Worm (Caenorhabditis elegans) whole organism, L2 larva: Measurements from ENCODE around the gene C33D9.13.

Source experiments
- C34F6.9 ChIP-seq: fragments of 150-350 bp; optimal IDR thresholded peaks from 2 replicates; lab custom pipeline; 2014; ENCODE audit warnings: missing biosample characterization, missing genetic modification characterization
- F13H6.1 ChIP-seq: sonication (generic microtip); optimal IDR thresholded peaks from 2 replicates; lab custom pipeline; 2016; ENCODE audit warnings: missing genetic modification characterization, missing compliant biosample characterization
- R02D3.7 ChIP-seq: fragments of 150-350 bp; optimal IDR thresholded peaks from 2 replicates; lab custom pipeline; 2014; ENCODE audit warnings: missing biosample characterization, missing genetic modification characterization
- Y55F3AM.14 ChIP-seq: fragments of 200-800 bp; sonication (Bioruptor generic); optimal IDR thresholded peaks from 2 replicates; lab custom pipeline; 2018; ENCODE audit warnings: mild to moderate bottlenecking, missing genetic modification characterization, missing compliant biosample characterization
- blmp-1 ChIP-seq: sonication (generic microtip); optimal IDR thresholded peaks from 2 replicates; lab custom pipeline; 2017; ENCODE audit warnings: missing genetic modification characterization, mild to moderate bottlenecking, missing compliant biosample characterization, antibody characterized with exemption, moderate library complexity; ENCODE audit not compliant: insufficient read depth
- ceh-16 ChIP-seq: fragments of 150-350 bp; optimal IDR thresholded peaks from 2 replicates; lab custom pipeline; 2014; ENCODE audit warnings: missing biosample characterization, missing genetic modification characterization
- ceh-82 ChIP-seq: fragments of 150-350 bp; optimal IDR thresholded peaks from 2 replicates; lab custom pipeline; 2014; ENCODE audit warnings: missing biosample characterization, missing genetic modification characterization
- crh-2 ChIP-seq: sonication (generic microtip); optimal IDR thresholded peaks from 2 replicates; lab custom pipeline; 2017; ENCODE audit warnings: missing biosample characterization, missing genetic modification characterization
- dmd-4 ChIP-seq: sonication (generic microtip); optimal IDR thresholded peaks from 2 replicates; lab custom pipeline; 2017; ENCODE audit warnings: missing biosample characterization, missing genetic modification characterization
- egl-27 ChIP-seq: sonication (generic microtip); optimal IDR thresholded peaks from 3 replicates; lab custom pipeline; 2017; ENCODE audit warnings: missing biosample characterization, missing genetic modification reagents, missing genetic modification characterization
- elt-3 ChIP-seq: sonication (generic microtip); optimal IDR thresholded peaks from 2 replicates; lab custom pipeline; 2017; ENCODE audit warnings: missing biosample characterization, missing genetic modification characterization
- fos-1 ChIP-seq: fragments of 150-350 bp; optimal IDR thresholded peaks from 2 replicates; lab custom pipeline; 2014; ENCODE audit warnings: missing biosample characterization, missing genetic modification characterization
- lin-11 ChIP-seq: fragments of 150-350 bp; sonication (generic microtip); optimal IDR thresholded peaks from 2 replicates; lab custom pipeline; 2014; ENCODE audit warnings: missing biosample characterization, missing genetic modification characterization, inconsistent platforms, mixed read lengths
- lin-13 ChIP-seq: fragments of 150-350 bp; optimal IDR thresholded peaks from 2 replicates; lab custom pipeline; 2014; ENCODE audit warnings: missing biosample characterization, missing genetic modification reagents, missing genetic modification characterization
- lsy-2 ChIP-seq, 2 experiments: fragments of 150-350 bp in 1 of 2; sonication (generic microtip) in 1 of 2; optimal IDR thresholded peaks; 2 replicates each; lab custom pipeline; 2014 to 2017; ENCODE audit warnings: missing biosample characterization in 2 of 2, missing genetic modification characterization in 2 of 2
- mab-5 ChIP-seq: fragments of 150-350 bp; optimal IDR thresholded peaks from 2 replicates; lab custom pipeline; 2014; ENCODE audit warnings: missing biosample characterization, missing genetic modification characterization
- nhr-11 ChIP-seq: fragments of 150-350 bp; optimal IDR thresholded peaks from 2 replicates; lab custom pipeline; 2014; ENCODE audit warnings: missing biosample characterization, missing genetic modification characterization
- nhr-12 ChIP-seq: fragments of 150-350 bp; optimal IDR thresholded peaks from 2 replicates; lab custom pipeline; 2014; ENCODE audit warnings: missing biosample characterization, missing genetic modification characterization
- nhr-23 ChIP-seq: fragments of 150-350 bp; optimal IDR thresholded peaks from 2 replicates; lab custom pipeline; 2014; ENCODE audit warnings: missing biosample characterization, missing genetic modification reagents, missing genetic modification characterization
- nhr-237 ChIP-seq: fragments of 150-350 bp; optimal IDR thresholded peaks from 2 replicates; lab custom pipeline; 2014; ENCODE audit warnings: missing biosample characterization, missing genetic modification characterization
- nhr-25 ChIP-seq: fragments of 150-350 bp; sonication (generic microtip); optimal IDR thresholded peaks from 3 replicates; lab custom pipeline; 2014; ENCODE audit warnings: missing biosample characterization, missing genetic modification characterization
- nhr-6 ChIP-seq: fragments of 150-350 bp; optimal IDR thresholded peaks from 2 replicates; lab custom pipeline; 2014; ENCODE audit warnings: missing biosample characterization, missing genetic modification characterization
- nhr-77 ChIP-seq: fragments of 150-350 bp; optimal IDR thresholded peaks from 2 replicates; lab custom pipeline; 2014; ENCODE audit warnings: missing biosample characterization, missing genetic modification characterization
- peb-1 ChIP-seq: fragments of 150-350 bp; optimal IDR thresholded peaks from 2 replicates; lab custom pipeline; 2014; ENCODE audit warnings: missing biosample characterization, missing genetic modification characterization
- sem-4 ChIP-seq: fragments of 150-350 bp; optimal IDR thresholded peaks from 2 replicates; lab custom pipeline; 2014; ENCODE audit warnings: missing biosample characterization, missing genetic modification reagents, missing genetic modification characterization
- skn-1 ChIP-seq: sonication (generic microtip); optimal IDR thresholded peaks from 2 replicates; lab custom pipeline; 2017; ENCODE audit warnings: missing biosample characterization, missing genetic modification characterization
- sma-3 ChIP-seq: sonication (generic microtip); optimal IDR thresholded peaks from 2 replicates; lab custom pipeline; 2016; ENCODE audit warnings: missing genetic modification reagents, missing genetic modification characterization, missing compliant biosample characterization
- sma-9 ChIP-seq, 2 experiments: fragments of 150-350 bp in 1 of 2; sonication (generic microtip) in 1 of 2; optimal IDR thresholded peaks; 2 replicates each; lab custom pipeline; 2014 to 2016; ENCODE audit warnings: missing genetic modification characterization in 2 of 2, mild to moderate bottlenecking in 1 of 2, missing biosample characterization in 1 of 2, missing compliant biosample characterization in 1 of 2, missing genetic modification reagents in 1 of 2, moderate library complexity in 1 of 2
- snpc-4 ChIP-seq: fragments of 150-350 bp; optimal IDR thresholded peaks from 2 replicates; lab custom pipeline; 2014; ENCODE audit warnings: missing biosample characterization, missing genetic modification characterization
- unc-39 ChIP-seq: fragments of 150-350 bp; optimal IDR thresholded peaks from 2 replicates; lab custom pipeline; 2014; ENCODE audit warnings: missing biosample characterization, missing genetic modification characterization
- unc-55 ChIP-seq: fragments of 150-350 bp; sonication (generic microtip); optimal IDR thresholded peaks from 3 replicates; lab custom pipeline; 2014; ENCODE audit warnings: missing biosample characterization, missing genetic modification reagents, missing genetic modification characterization
- unc-62 ChIP-seq: fragments of 150-350 bp; optimal IDR thresholded peaks from 2 replicates; lab custom pipeline; 2014; ENCODE audit warnings: missing biosample characterization, missing genetic modification reagents, missing genetic modification characterization
- zag-1 ChIP-seq: fragments of 150-350 bp; optimal IDR thresholded peaks from 2 replicates; lab custom pipeline; 2014; ENCODE audit warnings: missing biosample characterization, missing genetic modification characterization
- ztf-1 ChIP-seq: fragments of 200-800 bp; sonication (Bioruptor generic); conservative IDR thresholded peaks from 2 replicates; pipeline ENCODE4 v1.3.6; 2022; ENCODE audit warnings: missing genetic modification characterization, missing compliant biosample characterization
- ztf-11 ChIP-seq: sonication (generic microtip); optimal IDR thresholded peaks from 2 replicates; lab custom pipeline; 2017; ENCODE audit warnings: missing biosample characterization, missing genetic modification characterization
- ztf-4 ChIP-seq: fragments of 150-350 bp; optimal IDR thresholded peaks from 2 replicates; lab custom pipeline; 2014; ENCODE audit warnings: missing biosample characterization, missing genetic modification characterization

The C33D9.13 gene

DNA sequence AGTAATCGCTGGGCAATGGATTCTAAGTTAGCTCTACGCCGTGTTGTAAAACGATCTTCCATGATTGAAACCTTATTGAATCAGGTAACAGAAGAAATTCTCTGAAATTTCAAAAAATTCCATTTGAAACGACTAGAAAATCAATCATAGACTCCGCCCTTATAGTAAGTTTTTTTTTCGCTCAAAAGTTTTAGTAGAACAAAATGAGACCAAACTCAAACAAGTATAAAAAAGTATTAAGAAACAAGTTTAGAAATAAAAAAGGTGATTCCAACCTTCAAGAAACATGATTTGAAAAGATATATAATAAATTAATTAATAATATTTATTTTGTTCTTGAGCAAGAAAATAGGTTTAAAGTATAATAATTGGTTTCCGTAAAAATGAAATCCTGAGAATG lies 7.0 kb downstream of the C33D9.13 start, which contains the start of gene C33D9.6:
TSS of gene C33D9.6 (minus strand) at position 101 of the 400 bp plus-strand sequence.
- TF ChIP-seq lin-13 (GFP tag; lab: Kevin White, UChicago) (no peak), nhr-12 (no peak), Y55F3AM.14 (GFP tag; lab: Kevin White, UChicago) (no peak), mab-5 (tag; lab: Kevin White, UChicago) (no peak), lin-11 (no peak), sma-3 (no peak)

ce11 chrIV:8772800-8773256 lies 12.2 kb downstream of the C33D9.13 start, which contains the start of gene F20C5.6:
Gene F20C5.6 (minus strand): TSS chrIV:8773206.
- TF ChIP-seq nhr-23 (no peak), ztf-11 (tag; lab: Kevin White, UChicago) (no peak), C34F6.9 (no peak), egl-27 (no peak), lin-13 (GFP tag; lab: Kevin White, UChicago) (no peak), ztf-1 (GFP tag; lab: Robert Waterston, UW) (no peak), blmp-1 (no peak), ceh-82 (tag; lab: Kevin White, UChicago) (no peak), ceh-16 (no peak), Y55F3AM.14 (GFP tag; lab: Kevin White, UChicago) (no peak), unc-39 (tag; lab: Kevin White, UChicago) (no peak), elt-3 (tag; lab: Kevin White, UChicago) (no peak), peb-1 (tag; lab: Kevin White, UChicago) (no peak), skn-1 (tag; lab: Kevin White, UChicago) (no peak), sem-4 (no peak), mab-5 (tag; lab: Kevin White, UChicago) (no peak), nhr-11 (tag; lab: Kevin White, UChicago) (no peak), fos-1 (tag; lab: Kevin White, UChicago) (no peak), lsy-2 (tag; optimal IDR thresholded peaks at IDR 0.05; lab: Kevin White, UChicago) (no peak)

ce11 chrIV:8769539-8769938 lies 15.5 kb downstream of the C33D9.13 start, which contains the start of gene F20C5.5:
Gene F20C5.5 (minus strand): TSS chrIV:8769639.
- TF ChIP-seq nhr-6 (tag; lab: Kevin White, UChicago) (no peak), sem-4 (no peak), ceh-16 (no peak), ztf-11 (tag; lab: Kevin White, UChicago) (no peak), ztf-4 (no peak), F13H6.1 (tag; lab: Kevin White, UChicago) (no peak), nhr-12 (no peak), unc-39 (tag; lab: Kevin White, UChicago) (no peak), snpc-4 (tag; lab: Kevin White, UChicago) (no peak), dmd-4 (tag; lab: Kevin White, UChicago) (no peak), nhr-25 (tag; lab: Kevin White, UChicago) (no peak), zag-1 (tag; lab: Kevin White, UChicago) (no peak), lsy-2 (tag; optimal IDR thresholded peaks at IDR 0.05; lab: Kevin White, UChicago) (no peak), R02D3.7 (no peak), egl-27 (no peak), ceh-82 (tag; lab: Kevin White, UChicago) (no peak)
- TF ChIP-seq, all 48 proteins: peak for 0

DNA sequence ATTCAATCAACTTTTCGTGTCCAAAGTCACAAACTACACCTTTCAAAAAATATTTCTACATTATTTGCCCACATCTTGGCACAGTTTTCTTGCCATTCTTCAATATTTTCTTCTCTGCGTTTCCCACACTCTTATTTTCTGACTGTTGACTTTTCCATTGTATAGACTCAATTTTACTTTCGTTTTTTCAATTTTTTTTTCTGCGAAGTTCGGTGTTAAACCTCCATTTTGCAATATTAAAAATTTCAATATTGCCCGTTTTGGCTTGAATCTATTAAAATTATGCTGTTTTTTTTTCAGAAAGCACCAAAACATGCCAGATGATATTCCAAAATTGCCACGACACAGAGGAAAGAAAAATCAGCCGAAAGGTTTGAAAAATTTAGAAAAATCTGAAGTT lies 20.5 kb downstream of the C33D9.13 start, which contains the start of gene cdc-50.B:
TSS of gene cdc-50.B (plus strand) at position 301 of the 400 bp plus-strand sequence.
- no peak for TF ChIP-seq Y55F3AM.14 (GFP tag; lab: Kevin White, UChicago)
- TF ChIP-seq lin-11, result no peak
- no peak for TF ChIP-seq snpc-4 (tag; lab: Kevin White, UChicago)
- TF ChIP-seq nhr-237 (tag; lab: Kevin White, UChicago), result no peak
- no peak for TF ChIP-seq sma-9 (GFP tag; optimal IDR thresholded peaks at IDR 0.05; lab: Kevin White, UChicago)
- TF ChIP-seq sma-9 (tag; optimal IDR thresholded peaks at IDR 0.05; lab: Kevin White, UChicago), result no peak
- no peak for TF ChIP-seq nhr-23
- TF ChIP-seq ztf-1 (GFP tag; lab: Robert Waterston, UW), result no peak
- TF ChIP-seq unc-62 (GFP tag; lab: Kevin White, UChicago), result no peak
- no peak for TF ChIP-seq nhr-77 (tag; lab: Kevin White, UChicago)
- TF ChIP-seq fos-1 (tag; lab: Kevin White, UChicago), result no peak
- no peak for TF ChIP-seq skn-1 (tag; lab: Kevin White, UChicago)
- TF ChIP-seq crh-2, result no peak
- no peak for TF ChIP-seq zag-1 (tag; lab: Kevin White, UChicago)
- no peak for TF ChIP-seq unc-55
